Fruit fly (Drosophila melanogaster) whole organism, prepupa: ENCODE data around the gene anchor.
A peak's percentile ranks its signal among the peaks of the same experiment; 100 is the strongest.

Source experiments
- Blimp-1 ChIP-seq: fragments of 200-800 bp; sonication (Bioruptor generic); optimal IDR thresholded peaks from 3 replicates; lab custom pipeline; 2017; ENCODE audit warnings: missing biosample characterization, missing genetic modification characterization, mild to moderate bottlenecking, moderate library complexity, missing genetic modification reagents
- CG10631 ChIP-seq: fragments of 200-800 bp; sonication (Bioruptor generic); optimal IDR thresholded peaks from 2 replicates; lab custom pipeline; 2016; ENCODE audit warnings: missing biosample characterization, missing genetic modification characterization
- CG10669 ChIP-seq: fragments of 200-800 bp; sonication (Bioruptor generic); optimal IDR thresholded peaks from 3 replicates; lab custom pipeline; 2018; ENCODE audit warnings: missing biosample characterization, mild to moderate bottlenecking, missing genetic modification characterization, moderate library complexity
- CG11902 ChIP-seq: fragments of 200-800 bp; sonication (Bioruptor generic); optimal IDR thresholded peaks from 3 replicates; lab custom pipeline; 2016; ENCODE audit warnings: missing biosample characterization, missing genetic modification characterization
- CG15336 ChIP-seq: fragments of 200-800 bp; sonication (Bioruptor generic); IDR thresholded peaks from 2 replicates; pipeline ENCODE4 v1.3.6; 2022; ENCODE audit warnings: missing biosample characterization, missing genetic modification characterization
- CG16779 ChIP-seq: fragments of 200-800 bp; sonication (Bioruptor generic); optimal IDR thresholded peaks from 3 replicates; lab custom pipeline; 2017; ENCODE audit warnings: missing biosample characterization, mild to moderate bottlenecking, missing genetic modification characterization
- CG31627 ChIP-seq: fragments of 200-800 bp; sonication (Bioruptor generic); optimal IDR thresholded peaks from 3 replicates; lab custom pipeline; 2016; ENCODE audit warnings: missing biosample characterization, missing genetic modification characterization
- CG34406 ChIP-seq: fragments of 200-800 bp; sonication (Bioruptor generic); optimal IDR thresholded peaks from 3 replicates; lab custom pipeline; 2016; ENCODE audit warnings: missing biosample characterization, missing genetic modification characterization
- CG3919 ChIP-seq: fragments of 200-800 bp; sonication (Bioruptor generic); optimal IDR thresholded peaks from 3 replicates; lab custom pipeline; 2016; ENCODE audit warnings: missing biosample characterization, missing genetic modification characterization
- CG6163 ChIP-seq: fragments of 200-800 bp; sonication (Bioruptor generic); IDR thresholded peaks from 3 replicates; pipeline ENCODE4 v1.3.6; 2022; ENCODE audit warnings: missing biosample characterization, missing genetic modification characterization
- CG6276 ChIP-seq: fragments of 200-800 bp; sonication (Bioruptor generic); optimal IDR thresholded peaks from 2 replicates; lab custom pipeline; 2017; ENCODE audit warnings: missing biosample characterization, mild to moderate bottlenecking, missing genetic modification characterization
- CG6854 ChIP-seq: fragments of 200-800 bp; sonication (Bioruptor generic); optimal IDR thresholded peaks from 2 replicates; lab custom pipeline; 2017; ENCODE audit warnings: missing biosample characterization, mild to moderate bottlenecking, missing genetic modification characterization
- CG7368 ChIP-seq: fragments of 200-800 bp; sonication (Bioruptor generic); optimal IDR thresholded peaks from 3 replicates; lab custom pipeline; 2016; ENCODE audit warnings: missing biosample characterization, missing genetic modification characterization
- CG8119 ChIP-seq: fragments of 200-800 bp; sonication (Bioruptor generic); IDR thresholded peaks from 3 replicates; pipeline ENCODE4 v1.3.6; 2022; ENCODE audit warnings: missing biosample characterization, missing genetic modification characterization
- CG8632 ChIP-seq: fragments of 200-800 bp; sonication (Bioruptor generic); optimal IDR thresholded peaks from 3 replicates; lab custom pipeline; 2016; ENCODE audit warnings: missing biosample characterization, missing genetic modification characterization
- Eip78C ChIP-seq: fragments of 200-800 bp; sonication (Bioruptor generic); peaks from one replicate; lab custom pipeline; 2016; ENCODE audit warnings: missing biosample characterization, missing genetic modification characterization
- Eip93F ChIP-seq: fragments of 200-800 bp; sonication (Bioruptor generic); optimal IDR thresholded peaks from 2 replicates; lab custom pipeline; 2016; ENCODE audit warnings: missing biosample characterization, mild to moderate bottlenecking, missing genetic modification characterization
- Ets96B ChIP-seq: fragments of 200-800 bp; optimal IDR thresholded peaks from 2 replicates; lab custom pipeline; 2019; ENCODE audit warnings: missing biosample characterization, mild to moderate bottlenecking, missing genetic modification characterization, moderate library complexity
- Gug ChIP-seq: fragments of 200-800 bp; sonication (Bioruptor generic); IDR thresholded peaks from 2 replicates; pipeline ENCODE4 v1.3.6; 2022; ENCODE audit warnings: missing biosample characterization, missing genetic modification characterization
- Hr39 ChIP-seq: fragments of 200-800 bp; sonication (Bioruptor generic); optimal IDR thresholded peaks from 2 replicates; lab custom pipeline; 2016; ENCODE audit warnings: missing biosample characterization, missing genetic modification characterization
- Hr4 ChIP-seq: fragments of 200-800 bp; sonication (Bioruptor generic); optimal IDR thresholded peaks from 3 replicates; lab custom pipeline; 2016; ENCODE audit warnings: missing biosample characterization, missing genetic modification characterization
- Lpt ChIP-seq: fragments of 200-800 bp; sonication (Bioruptor generic); optimal IDR thresholded peaks from 3 replicates; lab custom pipeline; 2016; ENCODE audit warnings: missing biosample characterization, missing genetic modification characterization
- Met ChIP-seq: fragments of 200-800 bp; sonication (Bioruptor generic); optimal IDR thresholded peaks from 3 replicates; lab custom pipeline; 2016; ENCODE audit warnings: missing biosample characterization, missing genetic modification characterization
- Sox102F ChIP-seq: fragments of 200-800 bp; sonication (Bioruptor generic); optimal IDR thresholded peaks from 2 replicates; lab custom pipeline; 2016; ENCODE audit warnings: missing biosample characterization, mild to moderate bottlenecking, missing genetic modification characterization
- Sox14 ChIP-seq: fragments of 200-800 bp; sonication (Bioruptor generic); optimal IDR thresholded peaks from 3 replicates; lab custom pipeline; 2016; ENCODE audit warnings: missing biosample characterization, missing genetic modification characterization
- cyc ChIP-seq: fragments of 200-800 bp; sonication (Bioruptor generic); optimal IDR thresholded peaks from 3 replicates; lab custom pipeline; 2016; ENCODE audit warnings: missing biosample characterization, missing genetic modification characterization
- dac ChIP-seq: fragments of 200-800 bp; sonication (Bioruptor generic); optimal IDR thresholded peaks from 2 replicates; lab custom pipeline; 2017; ENCODE audit warnings: missing biosample characterization, mild to moderate bottlenecking, missing genetic modification characterization
- eg ChIP-seq: fragments of 200-800 bp; sonication (Bioruptor generic); IDR thresholded peaks from 3 replicates; pipeline ENCODE4 v1.3.6; 2022; ENCODE audit warnings: missing biosample characterization, missing genetic modification characterization
- fkh ChIP-seq: fragments of 200-800 bp; sonication (Bioruptor generic); optimal IDR thresholded peaks from 3 replicates; lab custom pipeline; 2017; ENCODE audit warnings: missing biosample characterization, mild to moderate bottlenecking, missing genetic modification characterization, moderate library complexity
- pdm3 ChIP-seq: fragments of 200-800 bp; sonication (Bioruptor generic); optimal IDR thresholded peaks from 3 replicates; lab custom pipeline; 2016; ENCODE audit warnings: missing biosample characterization, missing genetic modification characterization
- salr ChIP-seq, 2 experiments: fragments of 200-800 bp; sonication (Bioruptor generic); optimal IDR thresholded peaks; 3 replicates each; lab custom pipeline; 2016 to 2018; ENCODE audit warnings: missing biosample characterization in 2 of 2, missing genetic modification characterization in 2 of 2, mild to moderate bottlenecking in 1 of 2
- svp ChIP-seq: fragments of 200-800 bp; sonication (Bioruptor generic); peaks from one replicate; lab custom pipeline; 2016; ENCODE audit warnings: missing biosample characterization, missing genetic modification characterization
- topi ChIP-seq: fragments of 200-800 bp; sonication (Bioruptor generic); optimal IDR thresholded peaks from 3 replicates; lab custom pipeline; 2016; ENCODE audit warnings: missing biosample characterization, missing genetic modification characterization
- vri ChIP-seq: fragments of 200-800 bp; sonication (Bioruptor generic); optimal IDR thresholded peaks from 3 replicates; lab custom pipeline; 2016; ENCODE audit warnings: missing biosample characterization, mild to moderate bottlenecking, missing genetic modification characterization

The anchor gene

DNA sequence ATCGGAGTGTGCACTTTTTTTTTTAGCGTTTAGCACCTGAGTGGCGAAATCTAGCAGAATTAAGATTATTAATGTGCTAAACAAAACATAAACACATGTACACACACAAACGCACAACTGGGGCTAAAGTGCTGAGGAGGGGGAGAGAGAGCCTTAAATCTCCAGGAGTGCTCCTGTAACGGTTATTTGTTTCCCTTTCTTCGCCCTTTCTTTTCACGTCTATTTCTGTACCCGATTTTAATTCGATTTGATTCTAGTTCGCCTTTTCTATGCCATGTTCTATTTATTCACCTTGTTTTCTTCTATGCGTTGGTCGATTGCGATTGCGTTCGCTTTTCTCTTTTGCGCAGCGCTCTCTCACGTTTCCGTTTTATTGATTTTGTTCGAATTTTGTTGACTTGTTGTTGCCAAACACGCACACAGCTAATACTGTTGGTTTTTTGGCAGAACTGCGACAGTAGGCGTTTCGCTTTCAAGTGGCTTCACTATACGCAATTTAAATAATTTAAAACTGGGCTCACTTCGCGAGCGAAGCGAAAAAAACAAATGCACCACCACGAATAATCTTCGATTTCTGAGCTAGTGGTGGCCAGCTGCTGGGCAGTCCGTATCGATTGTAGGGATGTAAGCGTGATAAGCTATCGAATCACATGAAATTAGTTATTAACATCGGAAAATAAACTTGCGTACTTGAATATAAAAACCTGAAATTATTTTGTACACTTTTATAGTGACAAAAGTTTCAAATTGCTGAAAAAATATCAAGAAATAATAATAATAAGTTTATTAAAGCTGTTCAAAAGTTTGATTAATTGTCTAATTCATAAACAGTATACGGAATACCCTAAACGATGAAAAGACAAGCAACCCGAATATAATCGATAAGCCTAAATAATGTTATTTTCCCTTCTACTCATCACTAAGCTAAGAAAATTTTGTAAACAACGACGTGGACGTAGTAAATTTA lies 32.4 kb downstream of the anchor start, which contains the start of the genes Krn, Ndfip and CG7484 (continued):
- peak; percentile 71 for TF ChIP-seq Gug (GFP tag; lab: Robert Waterston, UW)
- peak; percentile 21 for TF ChIP-seq CG6276 (GFP tag; lab: Kevin White, UChicago)
- peak; percentile 86 for TF ChIP-seq pdm3 (GFP tag; lab: Kevin White, UChicago)
- TF ChIP-seq CG10631 (GFP tag; lab: Kevin White, UChicago) = peak; percentile 90
- TF ChIP-seq CG34406 (GFP tag; lab: Kevin White, UChicago) = peak; percentile 78
- TF ChIP-seq dac (GFP tag; lab: Kevin White, UChicago) = peak; percentile 38
- TF ChIP-seq CG31627 (GFP tag; lab: Kevin White, UChicago) = peak; percentile 89
- peak; percentile 82 for TF ChIP-seq Hr4
- TF ChIP-seq CG11902 (GFP tag; lab: Kevin White, UChicago) = peak; percentile 76
- TF ChIP-seq Eip78C (GFP tag; lab: Kevin White, UChicago) = peak; percentile 85
- TF ChIP-seq CG6854 (GFP tag; lab: Kevin White, UChicago) = peak; percentile 55
- peak; percentile 75 for TF ChIP-seq CG8632 (GFP tag; lab: Kevin White, UChicago)
- TF ChIP-seq fkh (GFP tag; lab: Kevin White, UChicago) = peak; percentile 70
- TF ChIP-seq CG16779 = peak; percentile 32
- TF ChIP-seq Ets96B (tag; lab: Kevin White, UChicago) = peak; percentile 86
- TF ChIP-seq topi = peak; percentile 83
- TF ChIP-seq Hr39 = peak; percentile 86
- peak; percentile 67 to 69 for TF ChIP-seq salr (GFP tag; optimal IDR thresholded peaks at IDR 0.05; lab: Kevin White, UChicago)
- peak; percentile 79 for TF ChIP-seq CG15336
- TF ChIP-seq Lpt (GFP tag; lab: Kevin White, UChicago) = peak; percentile 59

- TF ChIP-seq Eip78C (GFP tag; lab: Kevin White, UChicago) (no peak), Met (GFP tag; lab: Kevin White, UChicago) (no peak), Gug (GFP tag; lab: Robert Waterston, UW) (no peak), Ets96B (tag; lab: Kevin White, UChicago) (no peak), CG3919 (no peak), cyc (no peak), CG6276 (GFP tag; lab: Kevin White, UChicago) (no peak), svp (no peak), Eip93F (GFP tag; lab: Kevin White, UChicago) (no peak), vri (GFP tag; lab: Kevin White, UChicago) (no peak), topi (no peak), Hr4 (no peak), eg (GFP tag; lab: Robert Waterston, UW) (no peak)
These were observed 33.0 kb downstream of the anchor start for dm6 chr3L:17654668-17655050.

DNA sequence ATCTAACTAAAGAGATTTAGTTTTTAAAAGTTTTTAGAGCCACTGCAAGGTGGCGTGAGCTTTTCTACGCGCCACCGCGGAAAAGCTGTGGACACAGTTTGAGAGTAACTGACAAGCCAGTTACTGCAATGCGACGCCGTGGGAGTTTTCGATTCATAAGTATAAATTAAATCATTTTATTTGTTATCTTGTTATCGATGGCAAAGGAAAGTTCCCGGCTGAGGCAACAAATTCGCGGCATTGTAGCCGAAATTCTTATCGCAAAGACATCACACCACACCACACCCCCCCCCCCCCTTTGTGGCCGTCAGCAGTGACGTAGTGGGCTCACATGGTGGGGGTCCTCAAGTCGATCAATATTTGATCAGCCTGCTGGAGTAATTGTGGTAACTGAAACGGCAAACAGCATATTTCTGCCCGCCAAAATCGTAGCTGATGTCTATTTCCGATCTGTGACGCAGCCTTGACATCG lies 34.2 kb downstream of the anchor start:
- TF ChIP-seq Eip93F (GFP tag; lab: Kevin White, UChicago) (no peak), CG10669 (GFP tag; lab: Kevin White, UChicago) (peak; percentile 3), CG16779 (no peak), fkh (GFP tag; lab: Kevin White, UChicago) (peak; percentile 96), Eip78C (GFP tag; lab: Kevin White, UChicago) (no peak), vri (GFP tag; lab: Kevin White, UChicago) (peak; percentile 79), CG6854 (GFP tag; lab: Kevin White, UChicago) (peak; percentile 20), Sox102F (GFP tag; lab: Kevin White, UChicago) (no peak), CG7368 (GFP tag; lab: Kevin White, UChicago) (no peak), pdm3 (GFP tag; lab: Kevin White, UChicago) (no peak), Sox14 (GFP tag; lab: Kevin White, UChicago) (no peak), CG6163 (GFP tag; lab: Robert Waterston, UW) (peak; percentile 29; the same call in 1 of the 3 replicates), CG15336 (0 out of 2 replicates have a peak, but pooled peaks have one; percentile 10), eg (GFP tag; lab: Robert Waterston, UW) (peak; percentile 51; the same call in 1 of the 3 replicates), Blimp-1 (GFP tag; lab: Kevin White, UChicago) (no peak), svp (peak; percentile 51), CG8119 (0 out of 3 replicates have a peak, but pooled peaks have one; percentile 18)
